Worm (Caenorhabditis elegans) whole organism, L2 larva: ENCODE data around the gene C25G4.8.
"Not testable (repeated sequence)": the region's sequence is repeated elsewhere in the genome, so short reads cannot be mapped to it uniquely, and the experiment has no call there.

ENCODE experiments used
- C34F6.9 ChIP-seq: fragments of 150-350 bp; optimal IDR thresholded peaks from 2 replicates; lab custom pipeline; 2014; ENCODE audit warnings: missing biosample characterization, missing genetic modification characterization
- F13H6.1 ChIP-seq: sonication (generic microtip); optimal IDR thresholded peaks from 2 replicates; lab custom pipeline; 2016; ENCODE audit warnings: missing genetic modification characterization, missing compliant biosample characterization
- R02D3.7 ChIP-seq: fragments of 150-350 bp; optimal IDR thresholded peaks from 2 replicates; lab custom pipeline; 2014; ENCODE audit warnings: missing biosample characterization, missing genetic modification characterization
- alr-1 ChIP-seq: fragments of 150-350 bp; optimal IDR thresholded peaks from 2 replicates; lab custom pipeline; 2014; ENCODE audit warnings: missing biosample characterization, missing genetic modification characterization
- ama-1 ChIP-seq: fragments of 150-350 bp; optimal IDR thresholded peaks from 2 replicates; lab custom pipeline; 2018; ENCODE audit warnings: inconsistent platforms
- blmp-1 ChIP-seq: sonication (generic microtip); optimal IDR thresholded peaks from 2 replicates; lab custom pipeline; 2017; ENCODE audit warnings: missing genetic modification characterization, mild to moderate bottlenecking, missing compliant biosample characterization, antibody characterized with exemption, moderate library complexity; ENCODE audit not compliant: insufficient read depth
- ceh-16 ChIP-seq: fragments of 150-350 bp; optimal IDR thresholded peaks from 2 replicates; lab custom pipeline; 2014; ENCODE audit warnings: missing biosample characterization, missing genetic modification characterization
- ceh-82 ChIP-seq: fragments of 150-350 bp; optimal IDR thresholded peaks from 2 replicates; lab custom pipeline; 2014; ENCODE audit warnings: missing biosample characterization, missing genetic modification characterization
- crh-2 ChIP-seq: sonication (generic microtip); optimal IDR thresholded peaks from 2 replicates; lab custom pipeline; 2017; ENCODE audit warnings: missing biosample characterization, missing genetic modification characterization
- dmd-4 ChIP-seq: sonication (generic microtip); optimal IDR thresholded peaks from 2 replicates; lab custom pipeline; 2017; ENCODE audit warnings: missing biosample characterization, missing genetic modification characterization
- elt-1 ChIP-seq: fragments of 150-350 bp; optimal IDR thresholded peaks from 2 replicates; lab custom pipeline; 2014; ENCODE audit warnings: missing biosample characterization, missing genetic modification characterization
- elt-3 ChIP-seq: sonication (generic microtip); optimal IDR thresholded peaks from 2 replicates; lab custom pipeline; 2017; ENCODE audit warnings: missing biosample characterization, missing genetic modification characterization
- gmeb-1 ChIP-seq: fragments of 150-350 bp; optimal IDR thresholded peaks from 2 replicates; lab custom pipeline; 2014; ENCODE audit warnings: missing biosample characterization, missing genetic modification characterization
- lin-13 ChIP-seq: fragments of 150-350 bp; optimal IDR thresholded peaks from 2 replicates; lab custom pipeline; 2014; ENCODE audit warnings: missing biosample characterization, missing genetic modification reagents, missing genetic modification characterization
- lin-39 ChIP-seq: fragments of 150-350 bp; optimal IDR thresholded peaks from 2 replicates; lab custom pipeline; 2014; ENCODE audit warnings: missing biosample characterization, missing genetic modification reagents, missing genetic modification characterization
- lsy-2 ChIP-seq, 2 experiments: fragments of 150-350 bp in 1 of 2; sonication (generic microtip) in 1 of 2; optimal IDR thresholded peaks; 2 replicates each; lab custom pipeline; 2014 to 2017; ENCODE audit warnings: missing biosample characterization in 2 of 2, missing genetic modification characterization in 2 of 2
- mab-5 ChIP-seq: fragments of 150-350 bp; optimal IDR thresholded peaks from 2 replicates; lab custom pipeline; 2014; ENCODE audit warnings: missing biosample characterization, missing genetic modification characterization
- mdl-1 ChIP-seq, 2 experiments: fragments of 150-350 bp in 1 of 2; sonication (generic microtip) in 1 of 2; optimal IDR thresholded peaks; 2 replicates each; lab custom pipeline; 2017; ENCODE audit warnings: missing biosample characterization in 2 of 2, missing genetic modification characterization in 2 of 2
- nhr-10 ChIP-seq: sonication (generic microtip); optimal IDR thresholded peaks from 2 replicates; lab custom pipeline; 2017; ENCODE audit warnings: missing biosample characterization, missing genetic modification characterization
- nhr-11 ChIP-seq: fragments of 150-350 bp; optimal IDR thresholded peaks from 2 replicates; lab custom pipeline; 2014; ENCODE audit warnings: missing biosample characterization, missing genetic modification characterization
- nhr-129 ChIP-seq: fragments of 150-350 bp; optimal IDR thresholded peaks from 2 replicates; lab custom pipeline; 2014; ENCODE audit warnings: missing biosample characterization, missing genetic modification characterization
- nhr-237 ChIP-seq: fragments of 150-350 bp; optimal IDR thresholded peaks from 2 replicates; lab custom pipeline; 2014; ENCODE audit warnings: missing biosample characterization, missing genetic modification characterization
- nhr-25 ChIP-seq: fragments of 150-350 bp; sonication (generic microtip); optimal IDR thresholded peaks from 3 replicates; lab custom pipeline; 2014; ENCODE audit warnings: missing biosample characterization, missing genetic modification characterization
- nhr-6 ChIP-seq: fragments of 150-350 bp; optimal IDR thresholded peaks from 2 replicates; lab custom pipeline; 2014; ENCODE audit warnings: missing biosample characterization, missing genetic modification characterization
- nhr-77 ChIP-seq: fragments of 150-350 bp; optimal IDR thresholded peaks from 2 replicates; lab custom pipeline; 2014; ENCODE audit warnings: missing biosample characterization, missing genetic modification characterization
- peb-1 ChIP-seq: fragments of 150-350 bp; optimal IDR thresholded peaks from 2 replicates; lab custom pipeline; 2014; ENCODE audit warnings: missing biosample characterization, missing genetic modification characterization
- sem-4 ChIP-seq: fragments of 150-350 bp; optimal IDR thresholded peaks from 2 replicates; lab custom pipeline; 2014; ENCODE audit warnings: missing biosample characterization, missing genetic modification reagents, missing genetic modification characterization
- skn-1 ChIP-seq: sonication (generic microtip); optimal IDR thresholded peaks from 2 replicates; lab custom pipeline; 2017; ENCODE audit warnings: missing biosample characterization, missing genetic modification characterization
- sma-3 ChIP-seq: sonication (generic microtip); optimal IDR thresholded peaks from 2 replicates; lab custom pipeline; 2016; ENCODE audit warnings: missing genetic modification reagents, missing genetic modification characterization, missing compliant biosample characterization
- unc-39 ChIP-seq: fragments of 150-350 bp; optimal IDR thresholded peaks from 2 replicates; lab custom pipeline; 2014; ENCODE audit warnings: missing biosample characterization, missing genetic modification characterization
- unc-55 ChIP-seq: fragments of 150-350 bp; sonication (generic microtip); optimal IDR thresholded peaks from 3 replicates; lab custom pipeline; 2014; ENCODE audit warnings: missing biosample characterization, missing genetic modification reagents, missing genetic modification characterization
- zag-1 ChIP-seq: fragments of 150-350 bp; optimal IDR thresholded peaks from 2 replicates; lab custom pipeline; 2014; ENCODE audit warnings: missing biosample characterization, missing genetic modification characterization
- ztf-1 ChIP-seq: fragments of 200-800 bp; sonication (Bioruptor generic); conservative IDR thresholded peaks from 2 replicates; pipeline ENCODE4 v1.3.6; 2022; ENCODE audit warnings: missing genetic modification characterization, missing compliant biosample characterization

Gene C25G4.8

ce11 chrIV:12463370-12463769 lies at the start of gene C25G4.8:
C25G4.8 (minus strand) TSS chrIV:12463470.
- TF ChIP-seq mdl-1 (tag; optimal IDR thresholded peaks at IDR 0.05; lab: Kevin White, UChicago) (no peak), ceh-16 (tag; lab: Kevin White, UChicago) (no peak), sem-4 (no peak), mab-5 (tag; lab: Kevin White, UChicago) (no peak), lsy-2 (tag; optimal IDR thresholded peaks at IDR 0.05; lab: Kevin White, UChicago) (no peak), gmeb-1 (tag; lab: Kevin White, UChicago) (no peak), unc-39 (no peak)

- not testable (repeated sequence) for TF ChIP-seq gmeb-1, nhr-6, alr-1 (tag; lab: Kevin White, UChicago)
These were observed 42.1 kb upstream of the C25G4.8 start, which contains the start of gene sru-17 for ce11 chrIV:12505397-12505796. sru-17 (plus strand) TSS chrIV:12505697.

ce11 chrIV:12501956-12502355 lies 38.7 kb upstream of the C25G4.8 start, which contains the start of gene sru-18:
sru-18 (plus strand) TSS chrIV:12502256.
- no peak for TF ChIP-seq ztf-1
- TF ChIP-seq nhr-129, result no peak
- TF ChIP-seq ceh-82, result no peak
- TF ChIP-seq nhr-25 (tag; lab: Kevin White, UChicago), result no peak
- TF ChIP-seq sma-3 (GFP tag; lab: Kevin White, UChicago), result no peak
- TF ChIP-seq unc-55 (GFP tag; lab: Kevin White, UChicago), result no peak

ce11 chrIV:12498238-12498637 lies 35.0 kb upstream of the C25G4.8 start, which contains the start of gene sru-19:
sru-19 (plus strand) TSS chrIV:12498538.
- TF ChIP-seq mab-5 (tag; lab: Kevin White, UChicago) (no peak), R02D3.7 (no peak), alr-1 (tag; lab: Kevin White, UChicago) (no peak), nhr-10 (tag; lab: Kevin White, UChicago) (no peak), dmd-4 (tag; lab: Kevin White, UChicago) (no peak), nhr-11 (tag; lab: Kevin White, UChicago) (no peak), lsy-2 (tag; optimal IDR thresholded peaks at IDR 0.05; lab: Kevin White, UChicago) (no peak), skn-1 (no peak), crh-2 (tag; lab: Kevin White, UChicago) (no peak), peb-1 (tag; lab: Kevin White, UChicago) (no peak), ceh-82 (no peak), ztf-1 (no peak)
- TF ChIP-seq, all 48 proteins: peak for 0

- TF ChIP-seq skn-1 (no peak), nhr-10 (tag; lab: Kevin White, UChicago) (no peak), nhr-77 (tag; lab: Kevin White, UChicago) (no peak), lin-13 (GFP tag; lab: Kevin White, UChicago) (no peak), nhr-11 (tag; lab: Kevin White, UChicago) (no peak), zag-1 (tag; lab: Kevin White, UChicago) (no peak), F13H6.1 (tag; lab: Kevin White, UChicago) (no peak), ztf-1 (no peak), ama-1 (no peak), nhr-237 (tag; lab: Kevin White, UChicago) (no peak)
These were observed 31.9 kb upstream of the C25G4.8 start, which contains the start of gene sru-20 for ce11 chrIV:12495196-12495595. sru-20 (plus strand) TSS chrIV:12495496.

- TF ChIP-seq ztf-1, result no peak
- TF ChIP-seq nhr-25 (tag; lab: Kevin White, UChicago), result no peak
- no peak for TF ChIP-seq ceh-82
- no peak for TF ChIP-seq skn-1
- TF ChIP-seq ama-1, result no peak
- TF ChIP-seq elt-3 (tag; lab: Kevin White, UChicago), result no peak
- TF ChIP-seq nhr-129, result no peak
- TF ChIP-seq lin-39 (tag; lab: Kevin White, UChicago), result no peak
- TF ChIP-seq crh-2 (tag; lab: Kevin White, UChicago), result no peak
- TF ChIP-seq lin-13 (GFP tag; lab: Kevin White, UChicago), result no peak
- TF ChIP-seq, all 48 proteins: peak for 0
These were observed 27.2 kb upstream of the C25G4.8 start, which contains the start of gene him-6 for ce11 chrIV:12490491-12490890. him-6 (plus strand) TSS chrIV:12490791.

ce11 chrIV:12487194-12487593 lies 23.9 kb upstream of the C25G4.8 start, which contains the start of gene sru-26:
sru-26 (plus strand) TSS chrIV:12487494.
- TF ChIP-seq ztf-1 (no peak), elt-3 (tag; lab: Kevin White, UChicago) (no peak), C34F6.9 (tag; lab: Kevin White, UChicago) (no peak), crh-2 (tag; lab: Kevin White, UChicago) (no peak), elt-1 (tag; lab: Kevin White, UChicago) (no peak), blmp-1 (no peak)
